Worm (Caenorhabditis elegans) whole organism, late embryonic: ENCODE measurements around the gene xbx-6.
A peak's percentile ranks its signal among the peaks of the same experiment; 100 is the strongest.

ENCODE experiments used
- T23F11.4 ChIP-seq: fragments of 200-800 bp; sonication (Bioruptor generic); optimal IDR thresholded peaks from 2 replicates; lab custom pipeline; 2018; ENCODE audit warnings: mild to moderate bottlenecking, missing genetic modification characterization, missing compliant biosample characterization
- ama-1 ChIP-seq: fragments of 150-350 bp; optimal IDR thresholded peaks from 2 replicates; lab custom pipeline; 2014
- ceh-22 ChIP-seq: sonication (generic microtip); optimal IDR thresholded peaks from 2 replicates; lab custom pipeline; 2017; ENCODE audit warnings: missing biosample characterization, missing genetic modification characterization
- ceh-9 ChIP-seq: sonication (generic microtip); optimal IDR thresholded peaks from 2 replicates; lab custom pipeline; 2016; ENCODE audit warnings: mild to moderate bottlenecking, missing genetic modification characterization, inconsistent platforms, missing compliant biosample characterization
- elt-2 ChIP-seq: sonication (generic microtip); optimal IDR thresholded peaks from 2 replicates; lab custom pipeline; 2016; ENCODE audit warnings: missing genetic modification reagents, missing genetic modification characterization, missing compliant biosample characterization
- fkh-10 ChIP-seq: fragments of 150-350 bp; optimal IDR thresholded peaks from 2 replicates; lab custom pipeline; 2014; ENCODE audit warnings: missing biosample characterization, missing genetic modification reagents, missing genetic modification characterization
- mec-3 ChIP-seq: sonication (generic microtip); optimal IDR thresholded peaks from 2 replicates; lab custom pipeline; 2016; ENCODE audit warnings: borderline replicate concordance, missing genetic modification characterization, missing compliant biosample characterization
- nfya-1 ChIP-seq: sonication (generic microtip); optimal IDR thresholded peaks from 2 replicates; lab custom pipeline; 2017; ENCODE audit warnings: missing genetic modification characterization, mild to moderate bottlenecking, missing compliant biosample characterization, antibody characterized with exemption, moderate library complexity
- nhr-11 ChIP-seq: fragments of 150-350 bp; optimal IDR thresholded peaks from 2 replicates; lab custom pipeline; 2014; ENCODE audit warnings: missing biosample characterization, missing genetic modification characterization
- pha-2 ChIP-seq: sonication (generic microtip); optimal IDR thresholded peaks from 2 replicates; lab custom pipeline; 2017; ENCODE audit warnings: mild to moderate bottlenecking, missing genetic modification characterization, missing compliant biosample characterization
- pha-4 ChIP-seq: fragments of 150-350 bp; optimal IDR thresholded peaks from 2 replicates; lab custom pipeline; 2018; ENCODE audit warnings: missing biosample characterization, missing genetic modification reagents, missing genetic modification characterization
- sox-4 ChIP-seq: sonication (generic microtip); optimal IDR thresholded peaks from 2 replicates; lab custom pipeline; 2017; ENCODE audit warnings: mild to moderate bottlenecking, missing genetic modification characterization, inconsistent platforms, missing compliant biosample characterization

DNA sequence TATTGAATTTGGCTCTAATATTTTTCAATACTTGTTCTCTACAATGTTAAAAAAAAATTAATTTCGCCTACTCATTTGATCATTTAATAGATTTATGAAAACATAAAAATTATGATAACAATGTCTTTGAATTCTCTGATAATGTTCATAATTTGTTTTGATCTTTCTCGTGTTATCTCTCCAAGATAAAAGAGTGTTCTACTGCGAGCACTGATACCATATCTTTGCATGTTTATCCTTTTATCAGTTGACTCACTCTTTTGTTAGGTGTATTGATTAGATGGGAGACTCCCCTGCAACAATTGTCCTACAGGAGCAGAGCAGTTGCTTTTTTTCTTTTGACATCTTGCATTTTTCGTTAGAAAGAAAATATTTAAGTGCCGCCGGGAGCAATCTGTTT is 3.6 kb upstream of the xbx-6 start:
- TF ChIP-seq pha-4 (no peak), sox-4 (tag; lab: Kevin White, UChicago) (no peak), fkh-10 (GFP tag; lab: Kevin White, UChicago) (no peak), mec-3 (tag; lab: Kevin White, UChicago) (no peak), nhr-11 (tag; lab: Kevin White, UChicago) (no peak), T23F11.4 (GFP tag; lab: Kevin White, UChicago) (no peak), elt-2 (peak; percentile 99), nfya-1 (tag; lab: Kevin White, UChicago) (no peak), ceh-22 (no peak), ama-1 (lab: Kevin White, UChicago) (no peak), ceh-9 (no peak), pha-2 (tag; lab: Kevin White, UChicago) (no peak)
